Fruit fly (Drosophila melanogaster): ENCODE measurements around the gene CG33286.

CG33286 gene

dm6 chr3L:20952622-20953618 is 21.6 kb downstream of the CG33286 start:
- TF ChIP-seq CG8478 (optimal IDR thresholded peaks at IDR 0.05) = no peak
- TF ChIP-seq CTCF (optimal IDR thresholded peaks at IDR 0.05) = no peak

dm6 chr3L:20952121-20952487 is 22.4 kb downstream of the CG33286 start:
- TF ChIP-seq CG8478 (optimal IDR thresholded peaks at IDR 0.05) (no peak), CTCF (optimal IDR thresholded peaks at IDR 0.05) (no peak)

DNA sequence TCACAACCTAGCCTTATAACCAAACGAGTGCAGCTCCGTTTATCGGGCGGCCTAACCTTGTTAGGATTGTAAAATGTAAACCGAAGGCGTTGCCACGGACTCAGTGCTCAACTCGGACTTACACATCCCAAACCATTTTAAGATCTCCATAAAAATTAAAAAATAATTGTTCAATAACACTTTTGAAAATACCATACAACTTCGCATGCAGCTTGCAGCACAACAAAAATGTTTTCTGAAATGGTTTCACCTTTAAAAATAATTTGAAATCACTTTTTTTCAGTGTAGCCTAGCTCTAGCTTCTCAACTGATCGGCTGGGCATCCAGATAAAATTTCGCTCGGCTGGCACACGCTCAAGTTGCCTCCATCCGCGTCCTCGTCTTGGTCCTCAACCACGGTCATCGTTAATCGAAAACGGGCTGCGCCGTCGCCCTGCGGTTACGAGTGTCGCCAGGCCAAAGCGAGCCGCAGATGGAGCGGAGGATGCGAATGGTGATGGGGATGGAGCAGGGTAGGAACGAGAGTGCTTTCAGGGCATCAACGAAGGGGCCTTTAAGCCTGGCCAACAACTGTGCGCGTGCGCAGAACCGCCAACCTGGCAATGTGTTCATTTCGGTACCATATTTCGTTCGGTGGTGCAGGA is 22.9 kb downstream of the CG33286 start:
- TF ChIP-seq CG8478 (optimal IDR thresholded peaks at IDR 0.05) (no peak), CTCF (optimal IDR thresholded peaks at IDR 0.05) (no peak)

DNA sequence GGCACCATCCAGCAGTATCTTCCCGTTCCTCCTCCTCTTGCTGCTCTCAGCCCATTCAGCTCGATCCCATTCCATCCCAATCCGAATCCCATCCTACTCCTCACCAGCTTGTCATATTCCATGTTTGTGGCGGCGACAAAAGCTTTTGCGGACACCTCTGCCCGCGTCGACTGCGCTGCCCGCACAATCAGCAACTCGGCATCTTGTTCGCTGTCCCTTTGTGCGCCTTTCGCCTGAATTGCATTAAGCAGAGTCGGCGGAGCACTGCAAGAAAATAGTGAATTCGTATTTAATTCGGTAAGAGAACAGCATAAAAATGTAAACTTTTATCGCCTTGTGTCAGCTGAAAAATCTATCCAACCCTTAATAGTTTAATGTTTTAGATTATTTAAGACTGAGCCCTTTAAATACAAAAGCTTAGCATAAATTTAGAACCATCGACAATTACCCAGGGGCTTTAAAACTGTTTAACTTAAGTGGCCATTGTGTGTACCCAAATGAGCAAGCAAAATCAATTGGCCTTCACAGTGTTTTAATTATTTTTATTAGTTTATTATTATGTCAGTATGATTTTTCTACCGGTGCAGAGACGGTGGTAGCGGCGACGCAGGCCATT is 23.9 kb downstream of the CG33286 start:
- no peak for TF ChIP-seq CTCF (optimal IDR thresholded peaks at IDR 0.05)
- no peak for TF ChIP-seq CG8478 (optimal IDR thresholded peaks at IDR 0.05)

DNA sequence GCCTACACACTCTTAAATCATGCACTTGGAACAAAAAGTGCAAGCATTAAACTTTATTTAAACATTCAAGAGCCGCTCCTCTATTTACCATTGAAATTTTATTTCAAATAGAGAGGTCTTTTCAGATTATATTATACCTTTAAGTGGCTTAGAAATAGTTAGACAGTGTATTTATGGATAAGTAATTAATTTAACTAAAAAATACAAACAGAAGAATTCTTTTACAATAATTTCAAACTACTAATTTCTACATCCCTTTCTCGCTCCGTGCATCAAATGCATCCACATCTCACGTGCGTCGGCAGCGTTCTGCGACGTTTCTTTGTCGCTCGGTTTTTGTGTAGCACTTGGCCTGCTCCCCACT is 24.4 kb downstream of the CG33286 start:
- TF ChIP-seq CTCF (optimal IDR thresholded peaks at IDR 0.05) = no peak

DNA sequence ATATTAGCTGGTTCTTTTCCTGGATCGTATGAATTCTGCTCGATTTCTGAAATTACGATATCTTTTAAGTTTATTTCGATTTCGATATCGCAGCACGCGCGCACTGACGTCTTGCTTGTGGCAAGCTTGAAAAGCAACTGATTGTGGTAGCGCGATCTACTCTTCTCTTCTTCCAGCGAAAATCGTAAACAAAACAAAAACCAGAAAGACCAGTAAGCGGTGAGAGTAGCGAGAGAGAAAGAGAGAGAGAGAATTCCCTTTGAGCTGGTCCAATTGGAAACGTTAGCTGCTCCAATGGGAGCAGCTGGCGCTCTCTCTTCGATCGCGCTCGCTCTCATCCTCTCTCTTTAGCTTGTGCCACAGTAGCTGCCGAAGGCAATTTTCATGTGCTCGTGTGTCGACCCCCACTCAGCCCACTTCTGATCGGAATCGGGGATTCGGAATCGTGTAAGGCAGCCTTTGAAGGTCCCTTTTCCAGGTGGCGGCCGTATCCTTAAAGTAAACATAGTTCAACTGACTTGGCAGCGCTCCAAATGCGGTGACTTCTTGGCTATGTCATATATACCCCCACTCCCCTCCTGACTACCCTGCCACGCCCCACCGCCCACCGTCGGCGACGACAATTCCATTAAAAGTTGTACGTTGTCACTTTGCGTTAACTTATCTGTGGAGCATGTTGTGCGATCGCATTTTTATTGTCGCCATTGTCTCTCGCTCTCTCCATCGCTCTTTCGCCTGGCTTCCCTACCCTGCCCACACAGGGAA is 24.9 kb downstream of the CG33286 start, which contains the start of gene fng:
fng (minus strand) TSS at position 142 of the 765 bp plus-strand sequence.
- no peak for TF ChIP-seq CTCF (optimal IDR thresholded peaks at IDR 0.05)
- TF ChIP-seq CG8478 (optimal IDR thresholded peaks at IDR 0.05) = no peak

- TF ChIP-seq CTCF (optimal IDR thresholded peaks at IDR 0.05) (no peak), CG8478 (optimal IDR thresholded peaks at IDR 0.05) (no peak)
Measured at dm6 chr3L:20948404-20948803, 26.1 kb downstream of the CG33286 start.

DNA sequence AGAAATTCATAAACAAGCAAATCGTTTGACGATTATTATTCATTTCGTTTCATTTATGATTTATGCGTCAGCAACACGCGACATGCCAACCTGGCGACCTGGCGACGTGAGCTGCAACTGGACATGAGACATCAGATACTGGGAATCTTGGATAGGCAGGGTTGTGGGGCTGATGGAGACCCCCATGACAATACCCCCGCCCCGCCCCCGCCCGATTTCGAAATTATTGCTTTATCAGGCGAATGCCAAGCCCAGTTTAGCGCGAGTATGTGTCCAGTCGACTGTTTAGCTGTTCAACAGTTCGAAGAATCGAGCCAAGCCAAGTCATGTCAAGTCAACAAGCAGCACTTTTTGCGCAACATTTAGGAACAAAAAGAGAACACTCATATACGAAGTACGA is 27.6 kb downstream of the CG33286 start:
- no peak for TF ChIP-seq CG8478 (optimal IDR thresholded peaks at IDR 0.05)
- no peak for TF ChIP-seq CTCF (optimal IDR thresholded peaks at IDR 0.05)

dm6 chr3L:20946054-20946453 is 28.4 kb downstream of the CG33286 start:
- TF ChIP-seq CTCF (optimal IDR thresholded peaks at IDR 0.05) (no peak), CG8478 (optimal IDR thresholded peaks at IDR 0.05) (no peak)

DNA sequence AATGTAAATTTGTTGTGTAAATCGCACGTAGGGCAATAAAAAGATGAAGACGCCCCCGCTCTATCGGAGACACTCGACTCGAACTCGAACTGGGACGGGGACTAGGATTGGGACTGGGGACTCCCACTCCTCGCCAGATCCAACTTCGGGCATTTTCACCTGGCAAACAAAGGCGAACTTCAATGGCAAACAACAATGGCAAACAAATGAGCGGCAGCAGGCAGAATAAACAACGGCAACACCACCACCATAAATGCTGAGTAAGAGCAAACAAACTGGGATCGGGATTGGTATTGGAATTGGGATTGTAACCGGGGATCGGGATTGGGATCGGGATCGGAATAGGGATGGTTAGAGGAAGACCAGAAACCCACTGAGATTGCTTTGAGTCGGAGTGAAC is 30.3 kb downstream of the CG33286 start:
- TF ChIP-seq CTCF (optimal IDR thresholded peaks at IDR 0.05) (no peak), CG8478 (optimal IDR thresholded peaks at IDR 0.05) (no peak)

dm6 chr3L:20942076-20942475 is 32.4 kb downstream of the CG33286 start:
- TF ChIP-seq CTCF (optimal IDR thresholded peaks at IDR 0.05) (no peak), CG8478 (optimal IDR thresholded peaks at IDR 0.05) (no peak)

DNA sequence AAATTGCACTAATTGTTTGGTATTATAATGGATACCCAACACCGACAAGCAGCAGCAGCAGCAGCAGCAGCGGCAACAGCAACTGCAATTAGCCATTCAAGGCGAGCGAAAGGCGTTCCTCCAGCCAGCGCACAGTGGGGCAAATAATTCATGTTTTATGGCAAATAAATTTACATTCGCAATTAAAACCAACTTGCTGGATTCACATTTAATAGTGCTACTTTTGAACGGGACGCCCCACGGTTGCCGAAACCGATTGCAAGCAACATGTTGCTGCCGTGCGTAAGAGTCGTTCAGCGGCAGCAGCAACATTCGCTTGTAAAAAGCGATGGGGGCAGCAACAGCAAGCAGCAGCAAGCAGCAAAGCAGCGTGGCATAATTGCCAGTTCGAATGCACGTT is 40.8 kb downstream of the CG33286 start:
- TF ChIP-seq CG8478 (optimal IDR thresholded peaks at IDR 0.05) (no peak), CTCF (optimal IDR thresholded peaks at IDR 0.05) (no peak)

dm6 chr3L:20932556-20932955 is 41.9 kb downstream of the CG33286 start:
- no peak for TF ChIP-seq CG8478 (optimal IDR thresholded peaks at IDR 0.05)
- no peak for TF ChIP-seq CTCF (optimal IDR thresholded peaks at IDR 0.05)

- TF ChIP-seq CTCF (optimal IDR thresholded peaks at IDR 0.05) (no peak), CG8478 (optimal IDR thresholded peaks at IDR 0.05) (no peak)
Measured at dm6 chr3L:20931510-20931909, 43.0 kb downstream of the CG33286 start.
